Worm (Caenorhabditis elegans): Measurements from ENCODE around the gene nspg-11.

ce11 chrIV:9319080-9319479 is 4.8 kb downstream of the nspg-11 start, which contains the start of the genes F49C12.11 and nemt-1:
- TF ChIP-seq ztf-11 (tag; optimal IDR thresholded peaks at IDR 0.05) = no peak
- no peak for TF ChIP-seq hlh-4 (tag; optimal IDR thresholded peaks at IDR 0.05)
- no peak for TF ChIP-seq aly-2 (tag; optimal IDR thresholded peaks at IDR 0.05)
- no peak for TF ChIP-seq unc-62 (GFP tag; optimal IDR thresholded peaks at IDR 0.05)
- TF ChIP-seq fkh-4 (tag; optimal IDR thresholded peaks at IDR 0.05; ENCODE audit: borderline replicate concordance) = no peak
- no peak for TF ChIP-seq lin-39 (tag; optimal IDR thresholded peaks at IDR 0.05)
- TF ChIP-seq ceh-90 (tag; optimal IDR thresholded peaks at IDR 0.05) = no peak
- no peak for TF ChIP-seq nhr-90 (tag; optimal IDR thresholded peaks at IDR 0.05; ENCODE audit: poor library complexity)
- no peak for TF ChIP-seq Y116A8C.19 (tag; optimal IDR thresholded peaks at IDR 0.05; ENCODE audit: borderline replicate concordance)
- no peak for TF ChIP-seq ceh-88 (GFP tag; IDR thresholded peaks at IDR 0.05)
- no peak for TF ChIP-seq nhr-85 (tag)
- TF ChIP-seq nhr-77 (tag; optimal IDR thresholded peaks at IDR 0.05) = no peak
